Worm (Caenorhabditis elegans): ENCODE measurements around the gene C49C3.20.

The C49C3.20 gene

ce11 chrIV:17342179-17342578 lies 25.9 kb upstream of the C49C3.20 start, which contains the start of gene C49C3.9:
Gene C49C3.9, minus strand, starts transcription at chrIV:17342314.
- TF ChIP-seq mls-2 (tag; optimal IDR thresholded peaks at IDR 0.05) (no peak), unc-62 (GFP tag; optimal IDR thresholded peaks at IDR 0.05) (no peak), nhr-28 (tag; optimal IDR thresholded peaks at IDR 0.05) (no peak), ceh-39 (tag; optimal IDR thresholded peaks at IDR 0.05) (no peak), sem-2 (GFP tag; optimal IDR thresholded peaks at IDR 0.05) (no peak)

ce11 chrIV:17341033-17341432 lies 24.7 kb upstream of the C49C3.20 start:
- TF ChIP-seq ces-1 (GFP tag; optimal IDR thresholded peaks at IDR 0.05) = no peak
- TF ChIP-seq nhr-12 (tag; optimal IDR thresholded peaks at IDR 0.05) = no peak
- no peak for TF ChIP-seq tbx-8 (GFP tag; optimal IDR thresholded peaks at IDR 0.05)
- no peak for TF ChIP-seq snpc-4 (tag; optimal IDR thresholded peaks at IDR 0.05)
- TF ChIP-seq unc-120 (tag; optimal IDR thresholded peaks at IDR 0.05; ENCODE audit: poor library complexity, severe bottlenecking) = no peak
- no peak for TF ChIP-seq nhr-2 (tag; optimal IDR thresholded peaks at IDR 0.05)
- no peak for TF ChIP-seq hlh-1 (tag; optimal IDR thresholded peaks at IDR 0.05)
- TF ChIP-seq ceh-39 (tag; optimal IDR thresholded peaks at IDR 0.05) = no peak
- no peak for TF ChIP-seq drap-1 (GFP tag; optimal IDR thresholded peaks at IDR 0.05)
- no peak for TF ChIP-seq sptf-1 (tag; optimal IDR thresholded peaks at IDR 0.05)
- TF ChIP-seq lsy-2 (tag; optimal IDR thresholded peaks at IDR 0.05) = no peak
- TF ChIP-seq elt-1 (tag; optimal IDR thresholded peaks at IDR 0.05; ENCODE audit: borderline replicate concordance, insufficient read depth) = no peak
- TF ChIP-seq ceh-43 (GFP tag; optimal IDR thresholded peaks at IDR 0.05) = no peak
- no peak for TF ChIP-seq lin-32 (GFP tag; optimal IDR thresholded peaks at IDR 0.05)
- TF ChIP-seq mep-1 (tag; optimal IDR thresholded peaks at IDR 0.05) = no peak
- TF ChIP-seq ham-2 (GFP tag; optimal IDR thresholded peaks at IDR 0.05) = no peak
- TF ChIP-seq bed-3 (GFP tag; optimal IDR thresholded peaks at IDR 0.05) = no peak
- TF ChIP-seq cnd-1 (tag; optimal IDR thresholded peaks at IDR 0.05) = no peak

ce11 chrIV:17338920-17339510 lies 22.7 kb upstream of the C49C3.20 start, which contains the start of gene C49C3.10:
Gene C49C3.10, minus strand, starts transcription at chrIV:17338970.
- TF ChIP-seq hlh-1 (tag; optimal IDR thresholded peaks at IDR 0.05) = no peak
- no peak for TF ChIP-seq M03D4.4 (tag; optimal IDR thresholded peaks at IDR 0.05)
- TF ChIP-seq ztf-11 (tag; optimal IDR thresholded peaks at IDR 0.05) = no peak
- TF ChIP-seq bed-3 (GFP tag; optimal IDR thresholded peaks at IDR 0.05) = no peak
- no peak for TF ChIP-seq ceh-83 (GFP tag; optimal IDR thresholded peaks at IDR 0.05)
- TF ChIP-seq elt-3 (tag; optimal IDR thresholded peaks at IDR 0.05) = no peak
- TF ChIP-seq unc-62 (GFP tag; optimal IDR thresholded peaks at IDR 0.05) = no peak

- TF ChIP-seq nhr-12 (tag; optimal IDR thresholded peaks at IDR 0.05) = no peak
- TF ChIP-seq elt-3 (tag; optimal IDR thresholded peaks at IDR 0.05) = no peak
- no peak for TF ChIP-seq bed-3 (GFP tag; optimal IDR thresholded peaks at IDR 0.05)
- no peak for TF ChIP-seq ceh-43 (GFP tag; optimal IDR thresholded peaks at IDR 0.05)
- peak; percentile 59 for TF ChIP-seq ceh-39 (tag; optimal IDR thresholded peaks at IDR 0.05)
- no peak for TF ChIP-seq cnd-1 (tag; optimal IDR thresholded peaks at IDR 0.05)
- peak; percentile 53 for TF ChIP-seq hlh-1 (tag; optimal IDR thresholded peaks at IDR 0.05)
- peak; percentile 43 for TF ChIP-seq ces-1 (GFP tag; optimal IDR thresholded peaks at IDR 0.05)
Observed at ce11 chrIV:17335031-17335430, 18.7 kb upstream of the C49C3.20 start, which contains the start of gene C49C3.8. Gene C49C3.8, plus strand, starts transcription at chrIV:17335203.

- no peak for TF ChIP-seq elt-1 (tag; optimal IDR thresholded peaks at IDR 0.05; ENCODE audit: borderline replicate concordance, insufficient read depth)
- TF ChIP-seq ceh-83 (GFP tag; optimal IDR thresholded peaks at IDR 0.05) = no peak
- TF ChIP-seq M03D4.4 (tag; optimal IDR thresholded peaks at IDR 0.05) = no peak
- TF ChIP-seq ceh-39 (tag; optimal IDR thresholded peaks at IDR 0.05) = peak; percentile 69
- TF ChIP-seq ceh-43 (GFP tag; optimal IDR thresholded peaks at IDR 0.05) = peak; percentile 23
- no peak for TF ChIP-seq flh-1 (GFP tag; optimal IDR thresholded peaks at IDR 0.05)
- TF ChIP-seq ces-1 (GFP tag; optimal IDR thresholded peaks at IDR 0.05) = peak; percentile 31
- TF ChIP-seq mep-1 (tag; optimal IDR thresholded peaks at IDR 0.05) = peak; percentile 40
- TF ChIP-seq ztf-11 (tag; optimal IDR thresholded peaks at IDR 0.05) = no peak
- no peak for TF ChIP-seq nhr-237 (tag; optimal IDR thresholded peaks at IDR 0.05)
- peak; percentile 18 for TF ChIP-seq pha-4 (tag; optimal IDR thresholded peaks at IDR 0.05)
- no peak for TF ChIP-seq mab-5 (tag; optimal IDR thresholded peaks at IDR 0.05)
- TF ChIP-seq unc-62 (GFP tag; optimal IDR thresholded peaks at IDR 0.05) = peak; percentile 35
- TF ChIP-seq hlh-1 (tag; optimal IDR thresholded peaks at IDR 0.05) = peak; percentile 46
Observed at ce11 chrIV:17333542-17334281, 17.4 kb upstream of the C49C3.20 start, which contains the start of gene C49C3.15. Gene C49C3.15, plus strand, starts transcription at chrIV:17334231.

All from whole organism, mixed stage, embryonic.